Fruit fly (Drosophila melanogaster) whole organism, prepupa: ENCODE measurements around the gene Rab8.

Experiments used
- Blimp-1 ChIP-seq: fragments of 200-800 bp; sonication (Bioruptor generic); optimal IDR thresholded peaks from 3 replicates; lab custom pipeline; 2017; ENCODE audit warnings: missing biosample characterization, missing genetic modification characterization, mild to moderate bottlenecking, moderate library complexity, missing genetic modification reagents
- CG10631 ChIP-seq: fragments of 200-800 bp; sonication (Bioruptor generic); optimal IDR thresholded peaks from 2 replicates; lab custom pipeline; 2016; ENCODE audit warnings: missing biosample characterization, missing genetic modification characterization
- CG10669 ChIP-seq: fragments of 200-800 bp; sonication (Bioruptor generic); optimal IDR thresholded peaks from 3 replicates; lab custom pipeline; 2018; ENCODE audit warnings: missing biosample characterization, mild to moderate bottlenecking, missing genetic modification characterization, moderate library complexity
- CG11762 ChIP-seq: fragments of 200-800 bp; sonication (Bioruptor generic); optimal IDR thresholded peaks from 3 replicates; lab custom pipeline; 2016; ENCODE audit warnings: missing biosample characterization, missing genetic modification characterization; ENCODE audit not compliant: insufficient read depth
- CG11902 ChIP-seq: fragments of 200-800 bp; sonication (Bioruptor generic); optimal IDR thresholded peaks from 3 replicates; lab custom pipeline; 2016; ENCODE audit warnings: missing biosample characterization, missing genetic modification characterization
- CG15336 ChIP-seq: fragments of 200-800 bp; sonication (Bioruptor generic); IDR thresholded peaks from 2 replicates; pipeline ENCODE4 v1.3.6; 2022; ENCODE audit warnings: missing biosample characterization, missing genetic modification characterization
- CG1621 ChIP-seq: fragments of 200-800 bp; sonication (Bioruptor generic); optimal IDR thresholded peaks from 3 replicates; lab custom pipeline; 2018; ENCODE audit warnings: missing biosample characterization, mild to moderate bottlenecking, missing genetic modification characterization
- CG16779 ChIP-seq: fragments of 200-800 bp; sonication (Bioruptor generic); optimal IDR thresholded peaks from 3 replicates; lab custom pipeline; 2017; ENCODE audit warnings: missing biosample characterization, mild to moderate bottlenecking, missing genetic modification characterization
- CG32006 ChIP-seq: fragments of 200-800 bp; sonication (Bioruptor generic); optimal IDR thresholded peaks from 3 replicates; lab custom pipeline; 2017; ENCODE audit warnings: missing biosample characterization, mild to moderate bottlenecking, missing genetic modification characterization
- CG4318 ChIP-seq: fragments of 200-800 bp; sonication (Bioruptor generic); optimal IDR thresholded peaks from 3 replicates; lab custom pipeline; 2017; ENCODE audit warnings: missing biosample characterization, mild to moderate bottlenecking, missing genetic modification characterization
- CG6163 ChIP-seq: fragments of 200-800 bp; sonication (Bioruptor generic); IDR thresholded peaks from 3 replicates; pipeline ENCODE4 v1.3.6; 2022; ENCODE audit warnings: missing biosample characterization, missing genetic modification characterization
- CG6808 ChIP-seq: fragments of 200-800 bp; sonication (Bioruptor generic); optimal IDR thresholded peaks from 3 replicates; lab custom pipeline; 2017; ENCODE audit warnings: missing biosample characterization, missing genetic modification characterization, mild to moderate bottlenecking, moderate library complexity, missing genetic modification reagents
- CG6854 ChIP-seq: fragments of 200-800 bp; sonication (Bioruptor generic); optimal IDR thresholded peaks from 2 replicates; lab custom pipeline; 2017; ENCODE audit warnings: missing biosample characterization, mild to moderate bottlenecking, missing genetic modification characterization
- CG7368 ChIP-seq: fragments of 200-800 bp; sonication (Bioruptor generic); optimal IDR thresholded peaks from 3 replicates; lab custom pipeline; 2016; ENCODE audit warnings: missing biosample characterization, missing genetic modification characterization
- CG8119 ChIP-seq: fragments of 200-800 bp; sonication (Bioruptor generic); IDR thresholded peaks from 3 replicates; pipeline ENCODE4 v1.3.6; 2022; ENCODE audit warnings: missing biosample characterization, missing genetic modification characterization
- CG8319 ChIP-seq: fragments of 200-800 bp; sonication (Bioruptor generic); optimal IDR thresholded peaks from 3 replicates; lab custom pipeline; 2016; ENCODE audit warnings: missing biosample characterization, missing genetic modification characterization
- Eip78C ChIP-seq: fragments of 200-800 bp; sonication (Bioruptor generic); peaks from one replicate; lab custom pipeline; 2016; ENCODE audit warnings: missing biosample characterization, missing genetic modification characterization
- Eip93F ChIP-seq: fragments of 200-800 bp; sonication (Bioruptor generic); optimal IDR thresholded peaks from 2 replicates; lab custom pipeline; 2016; ENCODE audit warnings: missing biosample characterization, mild to moderate bottlenecking, missing genetic modification characterization
- Ets21C ChIP-seq: fragments of 200-800 bp; sonication (Bioruptor generic); optimal IDR thresholded peaks from 3 replicates; lab custom pipeline; 2016; ENCODE audit warnings: missing biosample characterization, missing genetic modification characterization
- Hr38 ChIP-seq: sonication (Bioruptor generic); optimal IDR thresholded peaks from 2 replicates; lab custom pipeline; 2016; ENCODE audit warnings: missing biosample characterization, missing genetic modification characterization
- Hr39 ChIP-seq: fragments of 200-800 bp; sonication (Bioruptor generic); optimal IDR thresholded peaks from 2 replicates; lab custom pipeline; 2016; ENCODE audit warnings: missing biosample characterization, missing genetic modification characterization
- Hr4 ChIP-seq: fragments of 200-800 bp; sonication (Bioruptor generic); optimal IDR thresholded peaks from 3 replicates; lab custom pipeline; 2016; ENCODE audit warnings: missing biosample characterization, missing genetic modification characterization
- Lpt ChIP-seq: fragments of 200-800 bp; sonication (Bioruptor generic); optimal IDR thresholded peaks from 3 replicates; lab custom pipeline; 2016; ENCODE audit warnings: missing biosample characterization, missing genetic modification characterization
- Sox102F ChIP-seq: fragments of 200-800 bp; sonication (Bioruptor generic); optimal IDR thresholded peaks from 2 replicates; lab custom pipeline; 2016; ENCODE audit warnings: missing biosample characterization, mild to moderate bottlenecking, missing genetic modification characterization
- Sox14 ChIP-seq: fragments of 200-800 bp; sonication (Bioruptor generic); optimal IDR thresholded peaks from 3 replicates; lab custom pipeline; 2016; ENCODE audit warnings: missing biosample characterization, missing genetic modification characterization
- achi ChIP-seq: fragments of 200-800 bp; sonication (Bioruptor generic); optimal IDR thresholded peaks from 3 replicates; lab custom pipeline; 2016; ENCODE audit warnings: missing biosample characterization, missing genetic modification characterization
- acj6 ChIP-seq: fragments of 200-800 bp; sonication (Bioruptor generic); optimal IDR thresholded peaks from 3 replicates; lab custom pipeline; 2016; ENCODE audit warnings: missing biosample characterization, missing genetic modification characterization
- cyc ChIP-seq: fragments of 200-800 bp; sonication (Bioruptor generic); optimal IDR thresholded peaks from 3 replicates; lab custom pipeline; 2016; ENCODE audit warnings: missing biosample characterization, missing genetic modification characterization
- dac ChIP-seq: fragments of 200-800 bp; sonication (Bioruptor generic); optimal IDR thresholded peaks from 2 replicates; lab custom pipeline; 2017; ENCODE audit warnings: missing biosample characterization, mild to moderate bottlenecking, missing genetic modification characterization
- dsx ChIP-seq: fragments of 200-800 bp; optimal IDR thresholded peaks from 3 replicates; lab custom pipeline; 2019; ENCODE audit warnings: missing biosample characterization, mild to moderate bottlenecking, missing genetic modification characterization, moderate library complexity; ENCODE audit not compliant: poor library complexity, severe bottlenecking
- eg ChIP-seq: fragments of 200-800 bp; sonication (Bioruptor generic); IDR thresholded peaks from 3 replicates; pipeline ENCODE4 v1.3.6; 2022; ENCODE audit warnings: missing biosample characterization, missing genetic modification characterization
- fd59A ChIP-seq: fragments of 200-800 bp; sonication (Bioruptor generic); optimal IDR thresholded peaks from 2 replicates; lab custom pipeline; 2017; ENCODE audit warnings: missing biosample characterization, mild to moderate bottlenecking, missing genetic modification characterization, missing genetic modification reagents
- fd85E ChIP-seq: fragments of 200-800 bp; sonication (Bioruptor generic); optimal IDR thresholded peaks from 3 replicates; lab custom pipeline; 2016; ENCODE audit warnings: missing biosample characterization, missing genetic modification characterization
- fkh ChIP-seq: fragments of 200-800 bp; sonication (Bioruptor generic); optimal IDR thresholded peaks from 3 replicates; lab custom pipeline; 2017; ENCODE audit warnings: missing biosample characterization, mild to moderate bottlenecking, missing genetic modification characterization, moderate library complexity
- lz ChIP-seq: fragments of 200-800 bp; sonication (Bioruptor generic); optimal IDR thresholded peaks from 3 replicates; lab custom pipeline; 2016; ENCODE audit warnings: missing biosample characterization, missing genetic modification characterization
- net ChIP-seq: fragments of 200-800 bp; sonication (Bioruptor generic); optimal IDR thresholded peaks from 3 replicates; lab custom pipeline; 2016; ENCODE audit warnings: missing biosample characterization, missing genetic modification characterization
- salr ChIP-seq, 2 experiments: fragments of 200-800 bp; sonication (Bioruptor generic); optimal IDR thresholded peaks; 3 replicates each; lab custom pipeline; 2016 to 2018; ENCODE audit warnings: missing biosample characterization in 2 of 2, missing genetic modification characterization in 2 of 2, mild to moderate bottlenecking in 1 of 2
- spab ChIP-seq: fragments of 200-800 bp; sonication (Bioruptor generic); optimal IDR thresholded peaks from 2 replicates; lab custom pipeline; 2017; ENCODE audit warnings: missing biosample characterization, mild to moderate bottlenecking, missing genetic modification characterization, missing genetic modification reagents
- ss ChIP-seq, 2 experiments: fragments of 200-800 bp; sonication (Bioruptor generic); optimal IDR thresholded peaks; 2 replicates in 1 of 2; 3 replicates in 1 of 2; lab custom pipeline; 2017 to 2018; ENCODE audit warnings: mild to moderate bottlenecking in 2 of 2, missing biosample characterization in 2 of 2, missing genetic modification characterization in 2 of 2, moderate library complexity in 1 of 2
- svp ChIP-seq: fragments of 200-800 bp; sonication (Bioruptor generic); peaks from one replicate; lab custom pipeline; 2016; ENCODE audit warnings: missing biosample characterization, missing genetic modification characterization
- topi ChIP-seq: fragments of 200-800 bp; sonication (Bioruptor generic); optimal IDR thresholded peaks from 3 replicates; lab custom pipeline; 2016; ENCODE audit warnings: missing biosample characterization, missing genetic modification characterization
- vri ChIP-seq: fragments of 200-800 bp; sonication (Bioruptor generic); optimal IDR thresholded peaks from 3 replicates; lab custom pipeline; 2016; ENCODE audit warnings: missing biosample characterization, mild to moderate bottlenecking, missing genetic modification characterization

Rab8 gene

dm6 chr3L:19904411-19905135 is 33.7 kb upstream of the Rab8 start:
- TF ChIP-seq CG8119 (GFP tag; lab: Robert Waterston, UW) (peak; percentile 45; the same call in 1 of the 3 replicates), ss (GFP tag; optimal IDR thresholded peaks at IDR 0.05; lab: Kevin White, UChicago) (peak; percentile 19 to 29), dsx (GFP tag; lab: Kevin White, UChicago) (peak; percentile 2), fkh (GFP tag; lab: Kevin White, UChicago) (peak; percentile 20), Eip93F (no peak), CG16779 (tag; lab: Kevin White, UChicago) (peak; percentile 1), CG4318 (GFP tag; lab: Kevin White, UChicago) (no peak), Hr38 (GFP tag; lab: Kevin White, UChicago) (no peak), CG6163 (GFP tag; lab: Robert Waterston, UW) (no peak), Sox14 (no peak), CG11902 (GFP tag; lab: Kevin White, UChicago) (no peak), Eip78C (GFP tag; lab: Kevin White, UChicago) (peak; percentile 14)
- TF ChIP-seq, all 60 proteins: peak for 6

- TF ChIP-seq vri (GFP tag; lab: Kevin White, UChicago): peak; percentile 47
- no peak for TF ChIP-seq lz (GFP tag; lab: Kevin White, UChicago)
- TF ChIP-seq, all 60 proteins: peak for 1
These were observed 32.5 kb upstream of the Rab8 start for dm6 chr3L:19903400-19903846.

- TF ChIP-seq fkh (GFP tag; lab: Kevin White, UChicago) (peak; percentile 51), CG32006 (GFP tag; lab: Kevin White, UChicago) (peak; percentile 98), eg (peak; percentile 97), lz (GFP tag; lab: Kevin White, UChicago) (peak; percentile 99), CG10669 (peak; percentile 97), CG16779 (tag; lab: Kevin White, UChicago) (peak; percentile 96), salr (GFP tag; optimal IDR thresholded peaks at IDR 0.05; lab: Kevin White, UChicago) (peak; percentile 96 to 97), fd85E (GFP tag; lab: Kevin White, UChicago) (peak; percentile 92), net (GFP tag; lab: Kevin White, UChicago) (peak; percentile 98), Ets21C (peak; percentile 98), CG10631 (peak; percentile 98), dsx (GFP tag; lab: Kevin White, UChicago) (peak; percentile 99), CG4318 (GFP tag; lab: Kevin White, UChicago) (peak; percentile 94), CG6163 (GFP tag; lab: Robert Waterston, UW) (peak; percentile 98), vri (GFP tag; lab: Kevin White, UChicago) (peak; percentile 98), spab (GFP tag; lab: Kevin White, UChicago) (peak; percentile 95), topi (peak; percentile 99), CG6854 (GFP tag; lab: Kevin White, UChicago) (peak; percentile 97), CG6808 (GFP tag; lab: Kevin White, UChicago) (peak; percentile 98), CG7368 (peak; percentile 96), Hr38 (GFP tag; lab: Kevin White, UChicago) (peak; percentile 68), CG15336 (GFP tag; lab: Robert Waterston, UW) (peak; percentile 98), cyc (peak; percentile 99), Hr4 (GFP tag; lab: Kevin White, UChicago) (peak; percentile 98), svp (GFP tag; lab: Kevin White, UChicago) (peak; percentile 100), CG11762 (GFP tag; lab: Kevin White, UChicago) (peak; percentile 91), acj6 (GFP tag; lab: Kevin White, UChicago) (peak; percentile 99), Eip93F (peak; percentile 98), fd59A (peak; percentile 98), Blimp-1 (peak; percentile 93), Lpt (GFP tag; lab: Kevin White, UChicago) (peak; percentile 96), achi (GFP tag; lab: Kevin White, UChicago) (peak; percentile 98), CG8319 (GFP tag; lab: Kevin White, UChicago) (peak; percentile 98), Hr39 (GFP tag; lab: Kevin White, UChicago) (peak; percentile 99), Sox102F (GFP tag; lab: Kevin White, UChicago) (peak; percentile 99), CG1621 (tag; lab: Kevin White, UChicago) (peak; percentile 98), dac (GFP tag; lab: Kevin White, UChicago) (peak; percentile 95)
These were observed 31.9 kb upstream of the Rab8 start for dm6 chr3L:19902560-19903399.
